Fruit fly (Drosophila melanogaster): ENCODE results near the gene CG17597.

The CG17597 gene

DNA sequence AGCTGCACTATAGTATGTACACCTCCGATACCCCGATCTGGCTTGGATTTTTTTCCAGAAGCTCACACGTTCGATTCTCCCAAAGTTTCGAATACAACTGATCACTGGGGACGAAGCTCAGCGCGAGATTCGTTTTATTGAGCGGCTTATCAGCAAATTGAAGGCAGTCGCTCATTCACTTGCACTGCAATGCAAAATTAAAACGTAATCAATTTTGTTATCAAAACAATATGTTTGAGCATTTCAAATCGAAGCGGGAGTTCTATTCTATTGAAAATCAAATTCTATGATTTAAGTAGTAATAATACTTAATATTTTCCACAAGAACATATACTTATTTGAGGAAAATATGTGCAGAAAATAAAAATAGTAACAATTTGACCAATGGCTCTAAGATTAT is 13.5 kb upstream of the CG17597 start, which contains the start of gene CG33120:
Gene CG33120, minus strand, starts transcription at position 101 of the 400 bp plus-strand sequence.
- no peak for TF ChIP-seq CG17801 (GFP tag; optimal IDR thresholded peaks at IDR 0.05; ENCODE audit: partially characterized antibody)

DNA sequence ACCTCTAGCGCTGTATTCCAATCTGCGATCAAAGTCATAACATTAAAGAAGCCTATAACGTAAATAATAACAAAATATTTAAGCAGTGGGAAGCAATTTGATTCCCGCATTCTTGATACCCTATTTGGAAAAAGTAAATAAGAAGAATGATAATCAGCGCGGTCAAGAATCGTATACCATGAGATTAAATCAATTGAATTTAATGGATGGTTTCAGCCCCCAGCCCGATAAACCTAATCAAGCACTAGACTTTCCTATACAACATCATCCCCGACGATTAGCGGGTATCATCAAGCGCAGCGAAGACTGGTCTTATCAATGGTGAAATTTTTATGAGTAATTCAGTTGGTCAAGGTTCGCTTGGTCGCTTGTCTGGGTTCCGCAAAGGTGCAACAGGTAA is 12.6 kb upstream of the CG17597 start:
- no peak for TF ChIP-seq CG17801 (GFP tag; optimal IDR thresholded peaks at IDR 0.05; ENCODE audit: partially characterized antibody)

DNA sequence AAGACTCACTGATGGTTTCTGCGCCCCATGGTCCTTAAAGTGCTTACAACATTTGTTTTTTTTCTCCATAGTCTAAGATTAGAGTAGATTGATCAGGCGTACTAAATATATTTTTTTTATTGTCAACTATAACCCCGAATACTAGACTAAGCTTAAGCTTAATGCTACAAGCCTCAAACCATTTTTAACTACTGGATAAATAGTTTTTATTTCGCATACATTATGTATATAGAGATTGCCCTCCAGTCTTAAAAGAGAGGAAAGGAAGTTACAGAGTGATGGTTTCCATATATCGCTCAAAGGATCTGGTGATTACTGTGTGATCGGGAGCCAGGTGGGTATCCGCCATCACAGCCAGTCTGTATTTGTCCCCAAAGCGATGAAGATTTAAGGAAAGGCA is 10.3 kb upstream of the CG17597 start, which contains the start of gene CG31752:
Gene CG31752, minus strand, starts transcription at position 101 of the 400 bp plus-strand sequence.
- no peak for TF ChIP-seq CG17801 (GFP tag; optimal IDR thresholded peaks at IDR 0.05; ENCODE audit: partially characterized antibody)

DNA sequence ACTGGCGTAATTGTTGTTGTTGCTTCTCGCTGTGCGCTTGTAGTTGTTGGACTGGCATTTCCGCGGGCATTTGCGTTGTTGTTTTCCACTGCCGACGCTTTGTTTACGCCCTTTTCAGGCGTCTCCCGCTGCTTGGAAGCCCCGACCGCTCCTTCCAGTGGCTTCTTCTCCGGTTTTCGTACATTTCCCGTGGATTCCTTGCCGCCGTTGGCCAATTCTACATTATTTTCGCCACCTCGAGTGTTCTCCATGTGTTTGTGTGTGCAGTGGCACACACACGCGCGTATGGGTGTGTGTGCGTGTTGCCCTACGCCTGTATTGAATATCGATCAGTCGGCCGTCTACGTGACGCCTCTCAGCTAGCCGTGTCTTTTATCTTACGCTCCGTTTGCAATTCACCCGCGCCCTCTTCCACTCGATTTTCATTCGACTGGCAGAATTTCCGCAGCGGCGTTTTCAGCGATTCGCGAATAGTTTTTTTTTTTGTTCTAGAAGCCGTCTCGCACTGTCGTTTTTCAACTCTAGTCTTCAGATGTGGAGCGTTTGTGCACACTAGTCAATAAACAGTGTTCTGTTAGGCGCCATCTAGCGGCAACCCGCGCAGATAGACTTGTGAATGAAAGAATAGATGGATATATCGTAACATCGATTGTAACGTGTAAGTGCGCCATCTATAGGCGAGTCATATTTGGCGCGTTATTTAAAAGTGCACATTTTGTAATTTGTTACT is 8.4 kb upstream of the CG17597 start, which contains the start of gene CG10600:
Gene CG10600, minus strand, starts transcription at position 537 of the 730 bp plus-strand sequence.
- TF ChIP-seq CG17801 (GFP tag; optimal IDR thresholded peaks at IDR 0.05; ENCODE audit: partially characterized antibody), result peak; percentile 58

DNA sequence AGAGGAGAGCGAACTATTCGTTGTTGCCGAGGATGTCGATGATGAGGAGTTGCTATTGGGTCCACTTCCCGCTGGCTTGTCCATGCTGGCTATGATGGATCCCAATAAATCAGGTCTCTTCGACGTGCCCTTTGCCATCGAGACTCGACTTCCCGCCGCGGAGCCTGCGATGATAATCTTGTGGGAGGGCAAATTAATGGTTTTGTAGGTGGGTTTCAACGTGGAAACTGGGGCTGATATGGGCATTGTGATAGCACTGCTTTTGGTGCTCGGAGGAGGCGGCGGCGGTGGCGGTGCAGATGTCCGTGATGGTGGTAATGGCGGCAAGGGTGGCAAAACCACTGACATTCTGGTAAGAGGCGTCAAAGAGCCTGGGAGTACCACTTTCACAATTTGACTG is 3.6 kb upstream of the CG17597 start:
- no peak for TF ChIP-seq CG17801 (GFP tag; optimal IDR thresholded peaks at IDR 0.05; ENCODE audit: partially characterized antibody)

DNA sequence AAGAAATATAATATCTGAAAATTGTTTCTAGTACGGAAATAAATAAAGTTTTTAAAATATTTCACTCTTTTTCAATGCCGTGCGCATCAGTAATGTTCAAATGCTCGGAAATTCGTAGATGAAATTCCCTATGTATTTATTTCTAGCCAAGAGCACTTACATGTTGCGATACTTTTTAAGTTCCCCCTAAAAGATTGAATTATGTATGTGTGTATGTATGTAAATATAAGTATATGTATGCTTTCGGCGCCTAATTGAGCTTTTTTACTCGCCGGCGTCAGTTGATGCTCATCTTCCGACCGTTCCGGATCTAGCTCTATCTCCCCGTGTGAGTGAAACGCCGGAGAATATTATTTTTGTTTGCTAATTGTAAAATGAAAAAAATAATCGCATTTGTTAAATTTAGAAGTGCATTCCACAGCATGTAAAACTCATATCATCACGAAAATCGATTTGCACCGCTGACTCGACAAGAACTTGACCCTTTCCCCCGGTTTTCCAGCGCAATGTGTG is 4.4 kb downstream of the CG17597 start, which contains the start of gene Ugt36E1:
Gene Ugt36E1, plus strand, starts transcription at position 275 of the 513 bp plus-strand sequence.
- no peak for TF ChIP-seq CG17801 (GFP tag; optimal IDR thresholded peaks at IDR 0.05; ENCODE audit: partially characterized antibody)

DNA sequence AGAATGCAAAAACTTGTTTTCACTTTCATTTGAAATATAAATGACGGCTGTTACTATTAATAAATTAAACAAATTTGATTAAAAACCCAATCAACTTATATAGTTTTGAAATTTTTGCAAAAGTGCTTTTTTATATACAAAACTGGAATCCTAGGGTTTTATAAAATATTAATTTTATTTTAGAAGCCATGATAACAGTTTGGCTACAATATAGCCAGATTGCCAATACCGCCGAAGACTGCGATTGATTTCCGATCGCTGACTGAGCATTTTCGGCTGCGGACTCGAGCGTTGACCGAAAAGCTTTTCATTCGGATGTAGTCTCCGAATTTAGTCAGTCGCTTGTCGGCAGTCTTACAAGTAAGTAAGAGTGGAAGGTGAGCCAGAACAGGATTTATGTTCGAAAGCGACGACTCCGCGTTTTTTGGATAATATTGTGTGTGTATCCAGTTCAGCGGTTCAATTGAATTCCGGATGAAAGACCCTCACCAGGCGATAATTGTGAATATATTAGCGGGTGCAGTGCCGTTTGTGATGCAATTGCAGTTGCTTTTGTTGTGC is 7.6 kb downstream of the CG17597 start, which contains the start of gene Ugt36D1:
Gene Ugt36D1, plus strand, starts transcription at position 306 of the 561 bp plus-strand sequence.
- peak; percentile 22 for TF ChIP-seq CG17801 (GFP tag; optimal IDR thresholded peaks at IDR 0.05; ENCODE audit: partially characterized antibody)

DNA sequence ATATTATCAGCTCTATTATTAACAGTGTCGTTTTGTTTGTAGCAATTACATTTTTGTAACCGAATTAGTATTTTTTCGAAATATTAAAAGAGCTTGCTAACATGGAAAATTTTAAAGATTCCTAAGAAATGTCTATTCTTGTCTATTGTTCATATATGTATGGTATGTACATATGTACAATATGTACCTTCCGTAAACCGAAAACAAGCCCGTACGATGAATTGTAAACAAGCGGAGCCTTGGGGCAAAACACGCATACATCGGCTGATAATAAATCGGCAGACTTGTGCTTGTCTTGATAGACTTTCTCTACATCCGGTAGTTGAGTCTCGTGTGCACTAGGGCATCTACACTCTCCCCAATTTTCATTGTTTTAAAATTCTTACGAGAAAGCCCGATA is 8.1 kb downstream of the CG17597 start:
- TF ChIP-seq CG17801 (GFP tag; optimal IDR thresholded peaks at IDR 0.05; ENCODE audit: partially characterized antibody), result no peak

DNA sequence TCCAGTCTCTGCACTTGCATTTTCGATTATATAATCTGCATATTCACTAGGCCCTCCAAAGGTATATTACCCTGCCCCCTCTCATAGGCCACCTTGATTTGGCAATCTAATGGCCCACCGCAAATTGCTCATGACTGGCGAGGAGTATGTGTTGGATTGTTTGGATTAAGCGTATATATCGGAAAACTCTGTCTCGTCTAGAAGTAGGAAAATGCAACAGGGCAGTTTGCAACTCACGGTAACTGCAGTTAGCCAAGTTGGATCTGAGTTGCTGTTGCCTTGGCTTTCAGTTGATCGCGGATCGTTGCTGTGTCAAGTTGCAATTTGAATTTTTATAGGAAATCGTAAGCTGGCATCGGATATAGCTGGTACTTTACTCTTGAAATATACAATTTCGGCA is 11.9 kb downstream of the CG17597 start, which contains the start of gene Ugt36F1:
Gene Ugt36F1, plus strand, starts transcription at position 301 of the 400 bp plus-strand sequence.
- no peak for TF ChIP-seq CG17801 (GFP tag; optimal IDR thresholded peaks at IDR 0.05; ENCODE audit: partially characterized antibody)

DNA sequence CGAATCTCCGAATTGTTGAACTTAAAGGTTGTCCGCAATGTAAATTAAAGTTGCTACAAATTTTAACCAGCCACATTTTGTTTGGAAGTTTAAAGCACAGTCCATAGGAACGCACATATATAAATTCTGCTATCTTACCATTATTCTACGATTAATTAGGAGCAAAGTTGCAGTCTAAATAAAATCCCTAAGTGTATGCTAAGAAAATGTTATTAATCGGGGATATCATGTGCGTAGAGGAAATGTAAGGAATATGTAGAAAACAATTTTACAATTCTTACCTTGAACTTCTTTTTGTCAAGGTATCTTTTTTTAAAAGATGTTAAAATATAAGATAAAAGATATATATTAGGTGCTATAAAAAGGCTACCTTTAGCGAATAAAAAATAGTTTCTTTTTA is 12.6 kb downstream of the CG17597 start:
- TF ChIP-seq CG17801 (GFP tag; optimal IDR thresholded peaks at IDR 0.05; ENCODE audit: partially characterized antibody), result no peak

DNA sequence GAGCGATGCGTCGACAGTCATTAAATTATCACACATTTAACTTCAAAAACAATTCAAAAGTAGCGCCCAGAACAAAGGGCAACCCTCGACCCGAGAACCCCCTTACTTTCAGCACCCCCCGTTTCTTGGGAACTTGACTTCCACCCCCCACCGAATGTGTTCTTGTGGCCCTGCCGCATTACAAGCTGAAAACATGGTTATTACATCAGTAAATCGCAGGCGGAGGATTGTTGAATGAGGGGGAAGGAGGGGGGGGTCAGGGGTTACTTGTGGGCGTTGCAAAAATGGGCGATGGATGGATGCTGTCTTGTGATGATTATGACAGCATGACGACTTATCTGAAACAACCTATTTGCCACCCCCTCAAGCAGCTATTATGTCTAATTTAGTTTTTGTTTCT is 15.8 kb downstream of the CG17597 start:
- TF ChIP-seq CG17801 (GFP tag; optimal IDR thresholded peaks at IDR 0.05; ENCODE audit: partially characterized antibody), result no peak

DNA sequence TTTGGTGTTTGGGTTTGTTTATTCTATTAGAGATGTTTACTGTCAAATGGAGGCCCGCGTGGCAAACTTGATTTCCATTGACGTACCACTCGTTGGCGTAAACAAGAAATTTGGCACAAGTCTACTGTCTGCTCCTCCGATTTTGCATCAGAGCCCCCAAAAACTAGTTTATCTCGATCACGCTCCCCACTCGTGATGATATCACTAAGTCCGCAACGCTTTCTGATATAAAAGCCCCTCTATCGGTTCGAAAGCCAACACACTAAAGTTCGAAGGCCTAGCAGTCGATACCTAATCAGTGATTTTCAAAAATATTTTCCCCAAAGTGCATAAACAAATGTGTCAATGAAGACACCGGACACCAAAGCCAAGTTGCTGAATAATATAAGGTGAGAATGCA is 18.2 kb downstream of the CG17597 start:
- no peak for TF ChIP-seq CG17801 (GFP tag; optimal IDR thresholded peaks at IDR 0.05; ENCODE audit: partially characterized antibody)

DNA sequence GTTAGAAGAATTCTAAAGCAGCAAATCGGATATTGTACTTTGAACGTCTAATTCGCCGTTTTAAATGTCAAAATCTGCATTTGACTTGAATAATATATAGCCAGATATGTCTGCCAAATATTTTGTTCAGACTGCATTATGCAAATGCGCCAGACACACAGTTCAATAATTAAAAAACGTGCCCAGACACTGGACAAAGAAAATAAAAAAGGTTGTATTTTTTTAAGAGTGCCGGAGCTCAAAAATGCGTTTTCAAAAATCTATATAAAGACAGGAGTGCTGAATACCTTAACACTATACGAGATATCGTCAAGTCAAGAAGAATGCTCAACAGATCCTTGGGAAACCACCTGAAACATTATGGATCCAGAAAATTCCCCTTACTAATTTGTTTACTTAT is 18.6 kb downstream of the CG17597 start, which contains the start of the genes CG17325 and CG42305:
Gene CG17325, plus strand, starts transcription at position 301 of the 400 bp plus-strand sequence.
Gene CG42305, plus strand, starts transcription at position 301 of the 400 bp plus-strand sequence.
- TF ChIP-seq CG17801 (GFP tag; optimal IDR thresholded peaks at IDR 0.05; ENCODE audit: partially characterized antibody), result no peak

DNA sequence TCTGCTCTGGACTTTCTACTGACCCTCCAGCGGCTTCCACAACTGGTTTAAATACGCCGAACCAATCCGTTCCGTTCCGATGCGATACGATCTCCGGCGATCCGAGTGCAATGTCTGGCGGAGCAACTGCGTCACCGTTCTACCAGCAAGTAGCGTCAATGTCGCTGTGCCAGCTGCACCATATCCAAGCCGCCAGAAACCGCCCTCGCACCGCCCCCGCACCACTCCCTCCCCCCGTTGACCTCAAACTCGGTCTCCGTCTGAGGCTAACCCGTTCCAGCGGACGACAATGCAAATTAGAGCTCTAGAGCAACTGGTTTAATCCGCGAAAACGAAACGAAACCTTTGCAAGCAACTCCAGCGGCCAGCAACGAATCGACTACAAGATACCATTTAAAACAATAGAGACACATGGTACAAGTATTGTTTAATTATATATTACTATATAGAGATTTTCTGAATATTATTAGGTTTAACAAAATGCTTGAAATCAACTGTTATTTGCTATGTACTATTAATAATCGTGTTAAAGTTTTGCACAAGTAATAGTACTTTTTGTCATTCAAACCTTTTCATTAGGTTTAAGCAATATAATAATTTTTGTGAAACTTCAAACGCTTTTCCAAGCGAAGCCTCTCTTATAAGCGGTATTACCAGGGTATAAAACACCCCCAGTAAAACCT is 19.9 kb downstream of the CG17597 start, which contains the start of the genes CG10570 and CG42502:
Gene CG10570, minus strand, starts transcription at position 293 of the 683 bp plus-strand sequence.
Gene CG42502, minus strand, starts transcription at position 293 of the 683 bp plus-strand sequence.
- no peak for TF ChIP-seq CG17801 (GFP tag; optimal IDR thresholded peaks at IDR 0.05; ENCODE audit: partially characterized antibody)

DNA sequence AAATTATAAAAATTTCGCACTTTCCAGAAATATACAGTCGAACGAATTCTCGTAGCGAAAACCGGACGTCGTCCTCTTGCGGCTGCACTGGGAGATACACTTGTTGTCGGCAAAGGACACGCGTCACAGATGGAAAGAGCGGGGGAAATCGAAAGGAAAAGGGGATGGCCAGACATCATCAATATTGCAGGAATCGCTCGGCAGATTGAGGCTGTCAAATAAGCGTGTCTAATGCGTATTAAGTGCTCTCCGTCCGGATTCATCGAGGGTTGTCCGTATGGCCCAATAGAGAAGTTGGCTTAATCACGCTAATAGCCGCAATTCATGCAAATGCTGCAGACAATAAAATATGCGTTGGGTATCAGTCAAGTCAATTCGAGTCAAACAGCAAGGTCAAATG is 21.5 kb downstream of the CG17597 start:
- TF ChIP-seq CG17801 (GFP tag; optimal IDR thresholded peaks at IDR 0.05; ENCODE audit: partially characterized antibody), result no peak
